Fruit fly (Drosophila melanogaster): ENCODE results near the gene MtnA.

The MtnA gene

DNA sequence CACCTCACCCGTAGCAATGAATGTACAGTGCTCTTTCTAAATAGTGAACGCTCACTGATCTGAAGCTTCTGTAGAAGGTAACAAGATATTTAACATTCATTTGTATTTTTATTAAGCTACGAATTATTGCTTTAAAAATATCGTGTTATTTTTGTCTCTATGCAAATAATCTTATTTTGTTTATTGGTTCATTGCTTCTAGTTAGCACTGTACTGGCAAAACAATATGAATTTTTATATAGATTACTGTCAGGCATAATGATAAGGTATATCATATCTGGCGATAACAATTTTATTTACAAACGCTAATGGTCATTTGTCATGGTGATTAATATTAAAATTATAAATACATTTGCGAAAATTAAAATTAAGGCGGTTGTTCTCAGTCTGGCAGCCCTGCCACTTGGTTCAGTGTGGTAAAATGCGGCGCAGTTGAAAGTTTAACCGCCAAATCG lies 12.6 kb downstream of the MtnA start, which contains the start of gene CG9471 (continued):
- TF ChIP-seq CG7963 (GFP tag; IDR thresholded peaks at IDR 0.05; ENCODE audit: partially characterized antibody) (no peak), CG9437 (GFP tag; optimal IDR thresholded peaks at IDR 0.05) (peak; percentile 82), zfh1 (GFP tag; IDR thresholded peaks at IDR 0.05) (peak; percentile 90), Drgx (GFP tag; IDR thresholded peaks at IDR 0.05) (peak; percentile 94), CG9797 (GFP tag; optimal IDR thresholded peaks at IDR 0.05) (no peak), CG17328 (GFP tag; IDR thresholded peaks at IDR 0.05) (peak; percentile 91), CG30403 (GFP tag; optimal IDR thresholded peaks at IDR 0.05) (peak; percentile 93), vvl (GFP tag; IDR thresholded peaks at IDR 0.05) (peak; percentile 97), CG2129 (GFP tag; IDR thresholded peaks at IDR 0.05; ENCODE audit: partially characterized antibody) (no peak), Doc3 (GFP tag; IDR thresholded peaks at IDR 0.05; ENCODE audit: partially characterized antibody) (no peak), CG17568 (GFP tag; optimal IDR thresholded peaks at IDR 0.05) (no peak), CG34376 (GFP tag; optimal IDR thresholded peaks at IDR 0.05) (peak; percentile 87), CG11723 (GFP tag; optimal IDR thresholded peaks at IDR 0.05) (peak; percentile 84), NfI (GFP tag; optimal IDR thresholded peaks at IDR 0.05) (peak; percentile 91), shn (GFP tag; optimal IDR thresholded peaks at IDR 0.05) (peak; percentile 79), CG7839 (tag; optimal IDR thresholded peaks at IDR 0.05) (peak; percentile 92), sens-2 (GFP tag; IDR thresholded peaks at IDR 0.05) (peak; percentile 85), zfh2 (GFP tag; optimal IDR thresholded peaks at IDR 0.05) (peak; percentile 85), CG15269 (tag; optimal IDR thresholded peaks at IDR 0.05) (peak; percentile 95), Dip2 (GFP tag; IDR thresholded peaks at IDR 0.05) (peak; percentile 25; the same call in 1 of the 2 replicates), Ssrp (tag; optimal IDR thresholded peaks at IDR 0.05) (peak; percentile 87), sd (tag; optimal IDR thresholded peaks at IDR 0.05) (peak; percentile 90), CG6813 (GFP tag; optimal IDR thresholded peaks at IDR 0.05) (peak; percentile 74), CG8359 (GFP tag; optimal IDR thresholded peaks at IDR 0.05; ENCODE audit: borderline replicate concordance) (peak; percentile 14), knrl (GFP tag; IDR thresholded peaks at IDR 0.05; ENCODE audit: partially characterized antibody) (no peak), en (GFP tag; optimal IDR thresholded peaks at IDR 0.05) (peak; percentile 72), HLHmδ (GFP tag; optimal IDR thresholded peaks at IDR 0.05) (no peak), E2f2 (GFP tag; IDR thresholded peaks at IDR 0.05) (peak; percentile 92), pan (optimal IDR thresholded peaks at IDR 0.05) (no peak), pan (GFP tag; optimal IDR thresholded peaks at IDR 0.05 in 1 of 2, IDR thresholded peaks at IDR 0.05 in 1 of 2) (peak in 1 of 2 experiments; percentile 95), gcm (GFP tag; optimal IDR thresholded peaks at IDR 0.05) (peak; percentile 94), jumu (GFP tag; optimal IDR thresholded peaks at IDR 0.05) (peak; percentile 86), HmgZ (tag; optimal IDR thresholded peaks at IDR 0.05) (peak; percentile 96), CG8924 (tag; optimal IDR thresholded peaks at IDR 0.05) (peak; percentile 93), Awh (GFP tag; IDR thresholded peaks at IDR 0.05) (peak; percentile 90), corto (GFP tag; optimal IDR thresholded peaks at IDR 0.05) (peak; percentile 86), Aef1 (GFP tag; IDR thresholded peaks at IDR 0.05) (peak; percentile 91), z (GFP tag; IDR thresholded peaks at IDR 0.05) (peak; percentile 32; the same call in 2 of the 3 replicates), CG17186 (GFP tag; optimal IDR thresholded peaks at IDR 0.05) (peak; percentile 16), Med (GFP tag) (peak; percentile 96), CG7556 (GFP tag; optimal IDR thresholded peaks at IDR 0.05) (peak; percentile 90), Nf-YC (tag; optimal IDR thresholded peaks at IDR 0.05) (peak; percentile 82), Ravus (GFP tag; IDR thresholded peaks at IDR 0.05) (peak; percentile 76), CG12299 (tag; optimal IDR thresholded peaks at IDR 0.05) (peak; percentile 92), unpg (GFP tag; optimal IDR thresholded peaks at IDR 0.05) (peak; percentile 94), klu (GFP tag; IDR thresholded peaks at IDR 0.05) (peak; percentile 82), CG5245 (GFP tag; optimal IDR thresholded peaks at IDR 0.05) (peak; percentile 77), CG11085 (GFP tag; IDR thresholded peaks at IDR 0.05) (peak; percentile 86), CG11456 (GFP tag; IDR thresholded peaks at IDR 0.05) (peak; percentile 88), CG9215 (GFP tag; IDR thresholded peaks at IDR 0.05) (peak; percentile 87)
